Worm (Caenorhabditis elegans): Measurements from ENCODE around the gene zim-1.

DNA sequence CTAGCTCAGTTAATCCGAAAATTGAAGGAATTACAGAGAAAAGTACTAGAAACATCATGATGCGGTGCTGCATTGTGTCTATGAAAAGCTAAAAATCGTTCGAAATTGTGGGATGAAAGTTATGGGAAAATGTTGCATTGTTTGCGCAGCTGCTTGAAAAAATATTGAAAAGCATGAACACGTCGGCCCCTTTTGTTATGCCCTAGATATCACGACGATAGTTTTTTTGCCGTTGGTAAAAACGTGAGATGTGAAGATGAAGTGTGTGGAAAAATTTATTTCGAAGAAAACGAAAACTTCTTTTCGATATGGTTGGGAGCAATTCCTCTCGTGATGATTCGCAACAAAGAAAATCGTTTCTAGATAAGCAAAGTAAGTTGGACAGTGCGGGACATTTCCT, 43.8 kb downstream of the zim-1 start, which contains the start of the genes C43F9.5 and nkb-2:
- TF ChIP-seq ztf-23 (GFP tag; IDR thresholded peaks at IDR 0.05) (no peak), flt-1 (GFP tag; IDR thresholded peaks at IDR 0.05) (no peak), ztf-29 (GFP tag; IDR thresholded peaks at IDR 0.05) (no peak), T22C8.4 (GFP tag; IDR thresholded peaks at IDR 0.05) (no peak), med-1 (GFP tag; optimal IDR thresholded peaks at IDR 0.05; ENCODE audit: insufficient read depth) (no peak), ref-1 (GFP tag; conservative IDR thresholded peaks at IDR 0.05) (no peak)

All from whole organism, midembryonic.